Worm (Caenorhabditis elegans): ENCODE data around the gene C35D10.5.

- no peak for TF ChIP-seq unc-62 (GFP tag; optimal IDR thresholded peaks at IDR 0.05 in 1 of 2)
- no peak for TF ChIP-seq unc-62 (tag; optimal IDR thresholded peaks at IDR 0.05)
- TF ChIP-seq nhr-11 (tag; optimal IDR thresholded peaks at IDR 0.05): no peak
- no peak for TF ChIP-seq zip-11 (GFP tag; IDR thresholded peaks at IDR 0.05)
- no peak for TF ChIP-seq skn-1 (tag; optimal IDR thresholded peaks at IDR 0.05)
- TF ChIP-seq ama-1 (optimal IDR thresholded peaks at IDR 0.05): no peak
- TF ChIP-seq ceh-82 (tag; optimal IDR thresholded peaks at IDR 0.05): no peak
- no peak for TF ChIP-seq fkh-10 (GFP tag; optimal IDR thresholded peaks at IDR 0.05)
- TF ChIP-seq ztf-7 (tag; optimal IDR thresholded peaks at IDR 0.05): no peak
- TF ChIP-seq pqm-1 (tag; optimal IDR thresholded peaks at IDR 0.05): no peak
- no peak for TF ChIP-seq spr-3 (GFP tag; optimal IDR thresholded peaks at IDR 0.05)
- TF ChIP-seq ces-1 (GFP tag; optimal IDR thresholded peaks at IDR 0.05): no peak
- TF ChIP-seq unc-39 (tag; optimal IDR thresholded peaks at IDR 0.05): no peak
- TF ChIP-seq ceh-28 (tag; optimal IDR thresholded peaks at IDR 0.05): no peak
- no peak for TF ChIP-seq jun-1 (tag; optimal IDR thresholded peaks at IDR 0.05)
Measured at ce11 chrIII:4859039-4859438, 3.1 kb upstream of the C35D10.5 start, which contains the start of gene C35D10.6.

Measured in whole organism, L4 larva.